Worm (Caenorhabditis elegans): ENCODE measurements around the gene che-10.

The che-10 gene

DNA sequence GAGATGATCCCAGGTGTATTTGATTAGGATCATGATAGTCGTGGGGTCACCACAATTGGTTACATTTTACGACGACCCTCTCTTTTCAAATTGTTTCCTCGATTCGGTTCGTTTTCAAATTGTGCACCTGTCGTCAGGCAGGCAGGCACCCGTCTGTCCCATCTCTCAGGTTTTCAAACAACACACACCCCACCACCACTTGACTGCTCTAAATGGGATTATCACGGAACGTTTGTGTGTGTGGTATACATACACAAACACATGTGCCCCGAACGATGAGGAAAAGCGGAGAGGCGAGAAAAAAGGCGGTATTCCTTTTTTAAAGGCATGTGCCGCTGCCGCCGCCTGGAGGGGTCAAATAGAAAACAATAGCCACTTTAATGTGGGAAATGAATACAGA lies 52.8 kb downstream of the che-10 start:
- TF ChIP-seq W03F9.2 (tag; optimal IDR thresholded peaks at IDR 0.05): no peak
- no peak for TF ChIP-seq him-1 (tag; optimal IDR thresholded peaks at IDR 0.05)
- no peak for TF ChIP-seq dao-5 (tag; optimal IDR thresholded peaks at IDR 0.05)

DNA sequence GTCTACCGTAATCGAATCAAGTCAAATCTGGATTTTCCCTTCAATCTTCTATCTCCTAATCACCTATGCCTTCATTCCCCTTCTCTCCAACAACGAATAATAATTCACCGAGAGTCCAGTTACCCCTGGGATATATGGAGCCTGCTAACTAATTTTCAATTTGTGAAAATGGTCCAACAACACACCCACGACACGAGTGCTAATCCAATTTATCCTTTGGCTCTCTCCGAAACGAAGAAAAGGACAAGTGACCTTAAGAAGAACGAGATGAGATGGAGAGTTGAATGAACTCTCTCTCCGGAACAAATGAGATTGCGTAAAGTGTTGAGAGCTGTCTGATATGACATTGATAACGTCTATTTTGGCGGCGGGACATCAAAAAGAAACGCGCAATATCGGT lies 53.8 kb downstream of the che-10 start:
- no peak for TF ChIP-seq W03F9.2 (tag; optimal IDR thresholded peaks at IDR 0.05)
- no peak for TF ChIP-seq dao-5 (tag; optimal IDR thresholded peaks at IDR 0.05)
- no peak for TF ChIP-seq him-1 (tag; optimal IDR thresholded peaks at IDR 0.05)

- TF ChIP-seq dao-5 (tag; optimal IDR thresholded peaks at IDR 0.05) (no peak), W03F9.2 (tag; optimal IDR thresholded peaks at IDR 0.05) (no peak), him-1 (tag; optimal IDR thresholded peaks at IDR 0.05) (no peak)
Observed at ce11 chrII:4583203-4583912, 54.8 kb downstream of the che-10 start.

ce11 chrII:4581090-4581489 lies 57.1 kb downstream of the che-10 start:
- TF ChIP-seq dao-5 (tag; optimal IDR thresholded peaks at IDR 0.05) (no peak), W03F9.2 (tag; optimal IDR thresholded peaks at IDR 0.05) (no peak), him-1 (tag; optimal IDR thresholded peaks at IDR 0.05) (no peak)

ce11 chrII:4579920-4580474 lies 58.1 kb downstream of the che-10 start:
- no peak for TF ChIP-seq dao-5 (tag; optimal IDR thresholded peaks at IDR 0.05)
- TF ChIP-seq him-1 (tag; optimal IDR thresholded peaks at IDR 0.05): no peak
- TF ChIP-seq W03F9.2 (tag; optimal IDR thresholded peaks at IDR 0.05): no peak

ce11 chrII:4579375-4579774 lies 58.8 kb downstream of the che-10 start:
- no peak for TF ChIP-seq W03F9.2 (tag; optimal IDR thresholded peaks at IDR 0.05)
- TF ChIP-seq him-1 (tag; optimal IDR thresholded peaks at IDR 0.05): no peak
- TF ChIP-seq dao-5 (tag; optimal IDR thresholded peaks at IDR 0.05): no peak
